Worm (Caenorhabditis elegans) whole organism, L4 larva: ENCODE data around the gene C30F2.5.

Experiments used
- Y105C5A.15 ChIP-seq: fragments of 200-800 bp; sonication (Bioruptor generic); IDR thresholded peaks from 2 replicates; pipeline ENCODE4 v1.3.6; 2022; ENCODE audit warnings: missing genetic modification characterization, missing compliant biosample characterization
- jun-1 ChIP-seq: fragments of 150-350 bp; optimal IDR thresholded peaks from 2 replicates; lab custom pipeline; 2014; ENCODE audit warnings: missing biosample characterization, missing genetic modification reagents, missing genetic modification characterization
- spr-3 ChIP-seq: fragments of 200-800 bp; sonication (Bioruptor generic); optimal IDR thresholded peaks from 2 replicates; lab custom pipeline; 2018; ENCODE audit warnings: mild to moderate bottlenecking, missing genetic modification characterization, missing compliant biosample characterization

DNA sequence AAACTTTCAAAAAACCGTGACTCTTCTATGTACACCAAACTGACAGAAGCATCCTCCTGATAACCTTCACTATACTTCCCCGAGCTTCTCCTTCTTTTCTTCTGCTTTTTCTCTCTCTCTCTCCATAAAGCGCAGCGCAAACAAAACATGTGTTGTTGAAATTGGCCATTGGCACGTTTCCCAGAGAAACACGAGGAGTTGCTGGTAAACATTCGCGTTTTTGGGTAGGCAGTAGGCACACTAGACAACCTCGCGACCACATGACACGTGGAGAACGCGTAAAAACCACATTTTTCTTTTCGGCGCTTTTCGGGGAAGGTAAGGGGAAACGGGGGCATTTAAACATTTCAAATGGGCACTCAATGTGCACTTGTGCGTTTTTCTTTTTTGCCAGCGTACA is 36.6 kb downstream of the C30F2.5 start:
- TF ChIP-seq spr-3 (no peak), jun-1 (no peak), Y105C5A.15 (GFP tag; lab: Robert Waterston, UW) (no peak)
